Worm (Caenorhabditis elegans) whole organism, early embryonic: ENCODE measurements around the gene F57A8.1.
A peak's percentile ranks its signal among the peaks of the same experiment; 100 is the strongest.

Experiments used
- B0310.2 ChIP-seq: sonication (generic microtip); optimal IDR thresholded peaks from 2 replicates; lab custom pipeline; 2016; ENCODE audit warnings: mild to moderate bottlenecking, missing genetic modification characterization, missing compliant biosample characterization
- F13C5.2 ChIP-seq: sonication (generic microtip); optimal IDR thresholded peaks from 2 replicates; lab custom pipeline; 2017; ENCODE audit warnings: mild to moderate bottlenecking, missing genetic modification characterization, inconsistent platforms, missing compliant biosample characterization
- aly-1 ChIP-seq: sonication (generic microtip); optimal IDR thresholded peaks from 2 replicates; lab custom pipeline; 2016; ENCODE audit warnings: missing genetic modification characterization, missing compliant biosample characterization
- ama-1 ChIP-seq: fragments of 150-350 bp; optimal IDR thresholded peaks from 2 replicates; lab custom pipeline; 2014
- ceh-13 ChIP-seq: fragments of 200-800 bp; sonication (Bioruptor generic); optimal IDR thresholded peaks from 2 replicates; lab custom pipeline; 2018; ENCODE audit warnings: mild to moderate bottlenecking, missing genetic modification characterization, missing compliant biosample characterization
- ceh-36 ChIP-seq: sonication (generic microtip); optimal IDR thresholded peaks from 2 replicates; lab custom pipeline; 2016; ENCODE audit warnings: missing genetic modification characterization, inconsistent platforms, missing compliant biosample characterization
- ets-7 ChIP-seq: sonication (generic microtip); optimal IDR thresholded peaks from 2 replicates; lab custom pipeline; 2016; ENCODE audit warnings: missing genotype, missing genetic modification characterization, missing compliant biosample characterization
- flt-1 ChIP-seq: fragments of 200-800 bp; sonication (Bioruptor generic); IDR thresholded peaks from 2 replicates; pipeline ENCODE4 v1.3.6; 2022; ENCODE audit warnings: missing genetic modification characterization, missing compliant biosample characterization
- hmbx-1 ChIP-seq: sonication (generic microtip); optimal IDR thresholded peaks from 2 replicates; lab custom pipeline; 2016; ENCODE audit warnings: mild to moderate bottlenecking, missing genetic modification characterization, missing compliant biosample characterization
- hmg-4 ChIP-seq: fragments of 200-800 bp; sonication (Bioruptor generic); optimal IDR thresholded peaks from 2 replicates; lab custom pipeline; 2018; ENCODE audit warnings: mild to moderate bottlenecking, missing genetic modification characterization, missing compliant biosample characterization
- hnd-1 ChIP-seq: sonication (generic microtip); optimal IDR thresholded peaks from 2 replicates; lab custom pipeline; 2016; ENCODE audit warnings: missing genetic modification characterization, missing compliant biosample characterization
- pes-1 ChIP-seq: fragments of 200-800 bp; sonication (Bioruptor generic); IDR thresholded peaks from 2 replicates; pipeline ENCODE4 v1.3.6; 2022; ENCODE audit warnings: missing genetic modification reagents, missing genetic modification characterization, missing compliant biosample characterization
- scrt-1 ChIP-seq: fragments of 200-800 bp; sonication (Bioruptor generic); IDR thresholded peaks from 2 replicates; pipeline ENCODE4 v1.3.6; 2022; ENCODE audit warnings: missing genetic modification characterization, missing compliant biosample characterization
- sea-1 ChIP-seq: fragments of 200-800 bp; sonication (Bioruptor generic); conservative IDR thresholded peaks from 2 replicates; pipeline ENCODE4 v1.3.6; 2022; ENCODE audit warnings: missing genetic modification characterization, missing compliant biosample characterization
- tbx-11 ChIP-seq: fragments of 200-800 bp; sonication (Bioruptor generic); IDR thresholded peaks from 2 replicates; pipeline ENCODE4 v1.3.6; 2022; ENCODE audit warnings: missing genetic modification characterization, missing compliant biosample characterization
- tbx-37 ChIP-seq: fragments of 200-800 bp; sonication (Bioruptor generic); conservative IDR thresholded peaks from 2 replicates; pipeline ENCODE4 v1.3.6; 2022; ENCODE audit warnings: missing genetic modification reagents, missing genetic modification characterization, missing compliant biosample characterization
- tra-4 ChIP-seq: sonication (generic microtip); optimal IDR thresholded peaks from 2 replicates; lab custom pipeline; 2017; ENCODE audit warnings: missing genetic modification characterization, missing compliant biosample characterization

The F57A8.1 gene

DNA sequence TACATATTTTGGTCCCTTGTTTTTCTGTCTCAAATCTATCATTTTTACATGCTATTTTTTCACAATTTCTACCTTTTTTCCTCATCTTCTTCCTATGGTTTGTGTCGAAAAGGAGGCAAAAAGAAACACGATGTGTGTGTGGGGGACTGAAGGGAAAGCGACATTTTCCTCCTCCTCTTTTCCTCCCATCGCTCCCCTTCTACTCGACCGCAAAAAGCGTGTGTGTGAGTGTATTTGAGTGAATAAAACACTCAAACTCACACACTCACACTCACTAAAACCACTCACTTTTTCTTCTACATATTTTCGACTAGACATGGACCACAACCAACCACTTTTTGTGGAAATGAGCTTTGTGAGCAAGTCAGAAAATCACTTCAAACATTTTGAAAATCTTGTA is 4.3 kb downstream of the F57A8.1 start:
- no peak for TF ChIP-seq tbx-37 (GFP tag; lab: Robert Waterston, UW)
- no peak for TF ChIP-seq tbx-11
- no peak for TF ChIP-seq hmbx-1 (tag; lab: Kevin White, UChicago)
- no peak for TF ChIP-seq sea-1
- TF ChIP-seq hmg-4 = no peak
- TF ChIP-seq ets-7 = no peak
- no peak for TF ChIP-seq F13C5.2 (tag; lab: Kevin White, UChicago)
- TF ChIP-seq ama-1 (lab: Kevin White, UChicago) = no peak
- no peak for TF ChIP-seq flt-1 (GFP tag; lab: Robert Waterston, UW)

ce11 chrV:10042254-10042653 is 5.1 kb downstream of the F57A8.1 start:
- TF ChIP-seq flt-1 (GFP tag; lab: Robert Waterston, UW) = 0 out of 2 replicates have a peak, but pooled peaks have one; percentile 9
- TF ChIP-seq tbx-11 = no peak
- peak; percentile 47 for TF ChIP-seq F13C5.2 (tag; lab: Kevin White, UChicago)

- TF ChIP-seq ama-1 (lab: Kevin White, UChicago) (no peak), tbx-11 (no peak), aly-1 (tag; lab: Kevin White, UChicago) (no peak), sea-1 (no peak), tbx-37 (GFP tag; lab: Robert Waterston, UW) (no peak), flt-1 (GFP tag; lab: Robert Waterston, UW) (no peak), hnd-1 (tag; lab: Kevin White, UChicago) (no peak), ceh-13 (GFP tag; lab: Kevin White, UChicago) (no peak), B0310.2 (no peak), tra-4 (tag; lab: Kevin White, UChicago) (no peak)
These were observed 6.2 kb downstream of the F57A8.1 start, which contains the start of gene T06E8.8 for ce11 chrV:10043234-10043796. Gene T06E8.8 (plus strand): TSS chrV:10043746.

DNA sequence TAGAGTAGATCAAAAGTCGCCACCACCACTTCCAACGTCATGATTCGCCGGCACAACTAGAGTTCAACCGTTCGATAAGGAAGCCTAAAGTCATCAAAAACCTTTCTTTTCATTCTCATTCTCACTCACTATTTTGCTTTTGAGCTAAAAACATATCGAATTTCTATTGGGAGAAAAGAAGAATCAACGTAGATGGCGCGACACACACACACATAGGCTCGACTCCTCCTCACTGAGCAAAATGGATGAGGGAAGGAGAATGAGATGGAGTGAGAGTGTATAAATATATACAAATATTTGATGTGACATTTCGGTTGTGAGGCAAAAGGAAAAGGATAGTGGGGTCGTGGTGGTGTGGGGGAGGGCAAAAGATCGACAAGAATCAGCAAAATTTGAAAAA is 7.6 kb downstream of the F57A8.1 start:
- TF ChIP-seq scrt-1 (GFP tag; lab: Robert Waterston, UW) (no peak), aly-1 (tag; lab: Kevin White, UChicago) (no peak), sea-1 (no peak), tra-4 (tag; lab: Kevin White, UChicago) (no peak), ceh-13 (GFP tag; lab: Kevin White, UChicago) (no peak), tbx-11 (no peak), pes-1 (GFP tag; lab: Robert Waterston, UW) (no peak), flt-1 (GFP tag; lab: Robert Waterston, UW) (no peak)

ce11 chrV:10046503-10046902 is 9.4 kb downstream of the F57A8.1 start:
- TF ChIP-seq ceh-13 (GFP tag; lab: Kevin White, UChicago) (no peak), hnd-1 (tag; lab: Kevin White, UChicago) (no peak), tbx-37 (GFP tag; lab: Robert Waterston, UW) (no peak)

DNA sequence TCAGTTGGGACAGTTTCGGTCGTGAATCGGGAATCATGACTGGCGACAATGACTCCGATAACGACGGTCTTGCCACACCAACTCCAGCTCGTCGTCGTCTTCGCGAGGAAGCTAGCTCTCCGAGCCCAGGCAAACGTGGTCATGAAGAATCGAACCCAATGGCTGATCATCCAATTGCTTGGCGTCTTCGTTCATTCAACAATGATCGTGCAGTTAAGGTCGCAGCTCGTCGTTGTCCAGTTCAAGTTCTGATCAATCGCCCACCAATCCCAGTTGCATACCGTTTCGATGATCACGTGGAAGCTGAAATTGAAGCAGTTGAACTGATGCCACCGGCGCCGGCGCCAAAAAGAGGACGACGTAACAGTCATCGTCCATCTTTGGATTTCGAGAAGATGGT is 10.0 kb downstream of the F57A8.1 start:
- no peak for TF ChIP-seq tbx-37 (GFP tag; lab: Robert Waterston, UW)

ce11 chrV:10049192-10049816 is 12.2 kb downstream of the F57A8.1 start:
- TF ChIP-seq tbx-11 (0 out of 2 replicates have a peak, but pooled peaks have one; percentile 12), scrt-1 (GFP tag; lab: Robert Waterston, UW) (0 out of 2 replicates have a peak, but pooled peaks have one; percentile 29), pes-1 (GFP tag; lab: Robert Waterston, UW) (0 out of 2 replicates have a peak, but pooled peaks have one; percentile 60)

ce11 chrV:10051855-10052254 is 14.7 kb downstream of the F57A8.1 start, which contains the start of gene str-118:
Gene str-118 (plus strand): TSS chrV:10052155.
- TF ChIP-seq hnd-1 (tag; lab: Kevin White, UChicago) = no peak
- TF ChIP-seq tbx-11 = no peak
- no peak for TF ChIP-seq ceh-36 (tag; lab: Kevin White, UChicago)
- TF ChIP-seq sea-1 = no peak
- TF ChIP-seq B0310.2 = no peak
- TF ChIP-seq tbx-37 (GFP tag; lab: Robert Waterston, UW) = no peak
- no peak for TF ChIP-seq hmbx-1 (tag; lab: Kevin White, UChicago)
- no peak for TF ChIP-seq aly-1 (tag; lab: Kevin White, UChicago)
- TF ChIP-seq ceh-13 (GFP tag; lab: Kevin White, UChicago) = no peak
- TF ChIP-seq ets-7 = no peak

ce11 chrV:10054872-10055271 is 17.7 kb downstream of the F57A8.1 start, which contains the start of gene yif-1:
Gene yif-1 (minus strand): TSS chrV:10054913.
- TF ChIP-seq aly-1 (tag; lab: Kevin White, UChicago) (no peak), scrt-1 (GFP tag; lab: Robert Waterston, UW) (no peak), F13C5.2 (tag; lab: Kevin White, UChicago) (no peak), ceh-13 (GFP tag; lab: Kevin White, UChicago) (no peak), hnd-1 (tag; lab: Kevin White, UChicago) (no peak), hmbx-1 (tag; lab: Kevin White, UChicago) (no peak), hmg-4 (no peak), sea-1 (no peak), flt-1 (GFP tag; lab: Robert Waterston, UW) (no peak), ets-7 (no peak), tra-4 (tag; lab: Kevin White, UChicago) (no peak), tbx-37 (GFP tag; lab: Robert Waterston, UW) (no peak), tbx-11 (no peak), ama-1 (lab: Kevin White, UChicago) (no peak)
